Worm (Caenorhabditis elegans) whole organism, midembryonic: ENCODE data around the gene F13A2.5.

ENCODE experiments used
- T22C8.4 ChIP-seq: fragments of 200-800 bp; sonication (Bioruptor generic); IDR thresholded peaks from 2 replicates; pipeline ENCODE4 v1.3.6; 2022; ENCODE audit warnings: missing genetic modification characterization, missing compliant biosample characterization
- flt-1 ChIP-seq: fragments of 200-800 bp; sonication (Bioruptor generic); IDR thresholded peaks from 2 replicates; pipeline ENCODE4 v1.3.6; 2022; ENCODE audit warnings: missing genetic modification characterization, missing compliant biosample characterization
- klf-2 ChIP-seq: fragments of 200-800 bp; sonication (Bioruptor generic); conservative IDR thresholded peaks from 2 replicates; pipeline ENCODE4 v1.3.6; 2022; ENCODE audit warnings: missing genetic modification reagents, missing genetic modification characterization, missing compliant biosample characterization
- med-1 ChIP-seq: sonication (generic microtip); optimal IDR thresholded peaks from 2 replicates; lab custom pipeline; 2017; ENCODE audit warnings: missing genetic modification characterization, mild to moderate bottlenecking, missing compliant biosample characterization, antibody characterized with exemption, missing genetic modification reagents; ENCODE audit not compliant: insufficient read depth
- tab-1 ChIP-seq: fragments of 200-800 bp; sonication (Bioruptor generic); IDR thresholded peaks from 2 replicates; pipeline ENCODE4 v1.3.6; 2022; ENCODE audit warnings: missing genetic modification characterization, missing compliant biosample characterization
- ztf-23 ChIP-seq: fragments of 200-800 bp; sonication (Bioruptor generic); IDR thresholded peaks from 2 replicates; pipeline ENCODE4 v1.3.6; 2022; ENCODE audit warnings: missing genetic modification reagents, missing genetic modification characterization, missing compliant biosample characterization

- no peak for TF ChIP-seq T22C8.4
- TF ChIP-seq flt-1 (GFP tag; lab: Robert Waterston, UW) = no peak
- TF ChIP-seq ztf-23 (GFP tag; lab: Robert Waterston, UW) = no peak
- TF ChIP-seq klf-2 (GFP tag; lab: Robert Waterston, UW) = no peak
- no peak for TF ChIP-seq tab-1 (GFP tag; lab: Robert Waterston, UW)
- no peak for TF ChIP-seq med-1 (GFP tag; lab: Kevin White, UChicago)
Observed at ce11 chrV:4370515-4370914, 31.2 kb downstream of the F13A2.5 start.
